Fruit fly (Drosophila melanogaster) whole organism, embryonic: ENCODE results near the gene Smug.

Experiments
- Abd-B ChIP-seq: fragments of 200-800 bp; sonication (Bioruptor generic); optimal IDR thresholded peaks from 2 replicates; lab custom pipeline; 2018; ENCODE audit warnings: missing biosample characterization, mild to moderate bottlenecking, missing genetic modification characterization, moderate library complexity
- Blimp-1 ChIP-seq: fragments of 200-800 bp; sonication (Bioruptor generic); optimal IDR thresholded peaks from 3 replicates; lab custom pipeline; 2018; ENCODE audit warnings: missing biosample characterization, missing genetic modification characterization, mild to moderate bottlenecking, moderate library complexity, missing genetic modification reagents
- CG10274 ChIP-seq: fragments of 200-800 bp; sonication (Bioruptor generic); optimal IDR thresholded peaks from 3 replicates; lab custom pipeline; 2017; ENCODE audit warnings: missing biosample characterization, mild to moderate bottlenecking, missing genetic modification characterization
- CG10321 ChIP-seq: fragments of 200-800 bp; sonication (Bioruptor generic); IDR thresholded peaks from 2 replicates; pipeline ENCODE4 v1.3.6; 2022; ENCODE audit warnings: missing biosample characterization, missing genetic modification characterization
- CG13287 ChIP-seq: fragments of 200-800 bp; sonication (Bioruptor generic); IDR thresholded peaks from 2 replicates; pipeline ENCODE4 v1.3.6; 2022; ENCODE audit warnings: missing biosample characterization, missing genetic modification characterization; ENCODE audit not compliant: partially characterized antibody
- CG15073 ChIP-seq: fragments of 200-800 bp; sonication (Bioruptor generic); optimal IDR thresholded peaks from 2 replicates; lab custom pipeline; 2016; ENCODE audit warnings: missing biosample characterization, missing genetic modification characterization
- CG1603 ChIP-seq: fragments of 200-800 bp; sonication (Bioruptor generic); optimal IDR thresholded peaks from 2 replicates; lab custom pipeline; 2019; ENCODE audit warnings: missing biosample characterization, mild to moderate bottlenecking, missing genetic modification characterization, moderate library complexity
- CG17802 ChIP-seq: fragments of 200-800 bp; sonication (Bioruptor generic); optimal IDR thresholded peaks from 2 replicates; lab custom pipeline; 2018; ENCODE audit warnings: missing biosample characterization, mild to moderate bottlenecking, missing genetic modification characterization, moderate library complexity
- CG1792 ChIP-seq: fragments of 200-800 bp; sonication (Bioruptor generic); optimal IDR thresholded peaks from 2 replicates; lab custom pipeline; 2016; ENCODE audit warnings: missing biosample characterization, missing genetic modification characterization
- CG2202 ChIP-seq: fragments of 200-800 bp; sonication (Bioruptor generic); optimal IDR thresholded peaks from 2 replicates; lab custom pipeline; 2018; ENCODE audit warnings: missing biosample characterization, mild to moderate bottlenecking, missing genetic modification characterization
- CG32532 ChIP-seq: fragments of 200-800 bp; sonication (Bioruptor generic); IDR thresholded peaks from 2 replicates; pipeline ENCODE4 v1.3.6; 2022; ENCODE audit warnings: missing biosample characterization, missing genetic modification characterization
- CG34224 ChIP-seq: fragments of 200-800 bp; sonication (Bioruptor generic); IDR thresholded peaks from 3 replicates; pipeline ENCODE4 v1.3.6; 2022; ENCODE audit warnings: missing biosample characterization, missing genetic modification characterization; ENCODE audit not compliant: partially characterized antibody
- CG7786 ChIP-seq: fragments of 200-800 bp; sonication (Bioruptor generic); optimal IDR thresholded peaks from 2 replicates; lab custom pipeline; 2016; ENCODE audit warnings: missing biosample characterization, missing genetic modification characterization
- CG8359 ChIP-seq: fragments of 200-800 bp; sonication (Bioruptor generic); optimal IDR thresholded peaks from 2 replicates; lab custom pipeline; 2017; ENCODE audit warnings: missing biosample characterization, mild to moderate bottlenecking, missing genetic modification characterization, borderline replicate concordance
- CG9215 ChIP-seq: fragments of 200-800 bp; sonication (Bioruptor generic); IDR thresholded peaks from 2 replicates; pipeline ENCODE4 v1.3.6; 2022; ENCODE audit warnings: missing biosample characterization, missing genetic modification characterization
- CTCF ChIP-seq: fragments of 200-800 bp; sonication (Bioruptor generic); optimal IDR thresholded peaks from 2 replicates; lab custom pipeline; 2017; ENCODE audit warnings: missing biosample characterization, mild to moderate bottlenecking, missing genetic modification characterization, moderate library complexity
- Dad ChIP-seq: fragments of 200-800 bp; sonication (Bioruptor generic); optimal IDR thresholded peaks from 3 replicates; lab custom pipeline; 2016; ENCODE audit warnings: missing biosample characterization, missing genetic modification characterization
- Dek ChIP-seq: fragments of 200-800 bp; sonication (Bioruptor generic); optimal IDR thresholded peaks from 3 replicates; lab custom pipeline; 2019; ENCODE audit warnings: missing biosample characterization, mild to moderate bottlenecking, missing genetic modification characterization, moderate library complexity
- E2f2 ChIP-seq: fragments of 200-800 bp; sonication (Bioruptor generic); IDR thresholded peaks from 2 replicates; pipeline ENCODE4 v1.3.6; 2022; ENCODE audit warnings: missing biosample characterization, missing genetic modification characterization
- Eip74EF ChIP-seq, 2 experiments: fragments of 200-800 bp in 1 of 2; fragments of >200 bp in 1 of 2; sonication (Bioruptor generic) in 1 of 2; optimal IDR thresholded peaks; 2 replicates each; lab custom pipeline; 2017 to 2019; ENCODE audit warnings: missing biosample characterization in 2 of 2, missing genetic modification characterization in 2 of 2, mild to moderate bottlenecking in 1 of 2, moderate library complexity in 1 of 2
- Fer3 ChIP-seq: fragments of 200-800 bp; sonication (Bioruptor generic); optimal IDR thresholded peaks from 2 replicates; lab custom pipeline; 2018; ENCODE audit warnings: missing biosample characterization, mild to moderate bottlenecking, missing genetic modification characterization, moderate library complexity
- HLH3B ChIP-seq: fragments of 200-800 bp; sonication (Bioruptor generic); IDR thresholded peaks from 2 replicates; pipeline ENCODE4 v1.3.6; 2022; ENCODE audit warnings: missing biosample characterization, missing genetic modification characterization
- HmgD ChIP-seq: fragments of 200-800 bp; sonication (Bioruptor generic); optimal IDR thresholded peaks from 3 replicates; lab custom pipeline; 2016; ENCODE audit warnings: missing biosample characterization, missing genetic modification characterization
- Neu2 ChIP-seq: fragments of 200-800 bp; sonication (Bioruptor generic); optimal IDR thresholded peaks from 3 replicates; lab custom pipeline; 2016; ENCODE audit warnings: missing biosample characterization, missing genetic modification characterization, borderline replicate concordance
- aop ChIP-seq: fragments of 200-800 bp; sonication (Bioruptor generic); IDR thresholded peaks from 2 replicates; pipeline ENCODE4 v1.3.6; 2022; ENCODE audit warnings: missing biosample characterization, missing genetic modification characterization
- cato ChIP-seq: fragments of 200-800 bp; sonication (Bioruptor generic); optimal IDR thresholded peaks from 2 replicates; lab custom pipeline; 2016; ENCODE audit warnings: missing biosample characterization, missing genetic modification characterization, borderline replicate concordance
- caup ChIP-seq: fragments of 200-800 bp; sonication (Bioruptor generic); optimal IDR thresholded peaks from 3 replicates; lab custom pipeline; 2017; ENCODE audit warnings: missing biosample characterization, mild to moderate bottlenecking, missing genetic modification characterization, moderate library complexity; ENCODE audit not compliant: severe bottlenecking
- chm ChIP-seq: fragments of 200-800 bp; sonication (Bioruptor generic); IDR thresholded peaks from 2 replicates; pipeline ENCODE4 v1.3.6; 2022; ENCODE audit warnings: missing biosample characterization, missing genetic modification characterization
- ci ChIP-seq: fragments of 200-800 bp; sonication (Bioruptor generic); IDR thresholded peaks from 3 replicates; pipeline ENCODE4 v1.3.6; 2022; ENCODE audit warnings: missing biosample characterization, missing genetic modification characterization
- corto ChIP-seq: fragments of 200-800 bp; sonication (Bioruptor generic); optimal IDR thresholded peaks from 2 replicates; lab custom pipeline; 2016; ENCODE audit warnings: missing biosample characterization, mild to moderate bottlenecking, missing genetic modification characterization, moderate library complexity
- crp ChIP-seq, 2 experiments: fragments of 200-800 bp; sonication (Bioruptor generic); optimal IDR thresholded peaks; 2 replicates in 1 of 2; 3 replicates in 1 of 2; lab custom pipeline; 2017; ENCODE audit warnings: missing biosample characterization in 2 of 2, missing genetic modification characterization in 2 of 2, mild to moderate bottlenecking in 1 of 2, moderate library complexity in 1 of 2
- dan ChIP-seq: fragments of 200-800 bp; sonication (Bioruptor generic); IDR thresholded peaks from 2 replicates; pipeline ENCODE4 v1.3.6; 2022; ENCODE audit warnings: missing biosample characterization, missing genetic modification characterization
- esg ChIP-seq: fragments of 200-800 bp; sonication (Bioruptor generic); conservative IDR thresholded peaks from 2 replicates; pipeline ENCODE4 v1.3.6; 2022; ENCODE audit warnings: missing biosample characterization, missing genetic modification characterization
- fd64A ChIP-seq: fragments of 200-800 bp; sonication (Bioruptor generic); optimal IDR thresholded peaks from 3 replicates; lab custom pipeline; 2018; ENCODE audit warnings: missing biosample characterization, mild to moderate bottlenecking, missing genetic modification characterization
- ftz-f1 ChIP-seq: fragments of 200-800 bp; sonication (Bioruptor generic); optimal IDR thresholded peaks from 2 replicates; lab custom pipeline; 2016; ENCODE audit warnings: missing biosample characterization, missing genetic modification characterization
- gsb-n ChIP-seq: fragments of 200-800 bp; sonication (Bioruptor generic); optimal IDR thresholded peaks from 3 replicates; lab custom pipeline; 2018; ENCODE audit warnings: missing biosample characterization, mild to moderate bottlenecking, missing genetic modification characterization
- klu ChIP-seq: fragments of 200-800 bp; sonication (Bioruptor generic); IDR thresholded peaks from 2 replicates; pipeline ENCODE4 v1.3.6; 2022; ENCODE audit warnings: missing biosample characterization, missing genetic modification characterization
- kni ChIP-seq: fragments of 200-800 bp; sonication (Bioruptor generic); optimal IDR thresholded peaks from 3 replicates; lab custom pipeline; 2017; ENCODE audit warnings: mild to moderate bottlenecking, missing biosample characterization, missing genetic modification reagents, missing genetic modification characterization
- maf-S ChIP-seq: fragments of 200-800 bp; sonication (Bioruptor generic); optimal IDR thresholded peaks from 2 replicates; lab custom pipeline; 2016; ENCODE audit warnings: missing biosample characterization, missing genetic modification characterization
- nerfin-1 ChIP-seq: fragments of 200-800 bp; sonication (Bioruptor generic); optimal IDR thresholded peaks from 3 replicates; lab custom pipeline; 2019; ENCODE audit warnings: missing biosample characterization, mild to moderate bottlenecking, missing genetic modification characterization, moderate library complexity
- pfk ChIP-seq: fragments of 200-800 bp; sonication (Bioruptor generic); optimal IDR thresholded peaks from 2 replicates; lab custom pipeline; 2018; ENCODE audit warnings: missing biosample characterization, mild to moderate bottlenecking, missing genetic modification characterization, moderate library complexity
- row ChIP-seq: fragments of 200-800 bp; sonication (Bioruptor generic); IDR thresholded peaks from 3 replicates; pipeline ENCODE4 v1.3.6; 2022; ENCODE audit warnings: missing biosample characterization, missing genetic modification characterization
- sd ChIP-seq: fragments of 200-800 bp; sonication (Bioruptor generic); optimal IDR thresholded peaks from 3 replicates; lab custom pipeline; 2018; ENCODE audit warnings: missing biosample characterization, mild to moderate bottlenecking, missing genetic modification characterization, moderate library complexity
- stwl ChIP-seq: fragments of 200-800 bp; sonication (Bioruptor generic); optimal IDR thresholded peaks from 3 replicates; lab custom pipeline; 2018; ENCODE audit warnings: missing biosample characterization, mild to moderate bottlenecking, missing genetic modification characterization, moderate library complexity
- tio ChIP-seq: fragments of 200-800 bp; sonication (Bioruptor generic); optimal IDR thresholded peaks from 2 replicates; lab custom pipeline; 2017; ENCODE audit warnings: missing biosample characterization, missing genetic modification characterization, inconsistent platforms
- toy ChIP-seq: fragments of 200-800 bp; sonication (Bioruptor generic); IDR thresholded peaks from 2 replicates; pipeline ENCODE4 v1.3.6; 2022; ENCODE audit warnings: missing biosample characterization, missing genetic modification characterization
- vvl ChIP-seq: fragments of 200-800 bp; sonication (Bioruptor generic); IDR thresholded peaks from 2 replicates; pipeline ENCODE4 v1.3.6; 2022; ENCODE audit warnings: missing biosample characterization, missing genetic modification characterization

The Smug gene

DNA sequence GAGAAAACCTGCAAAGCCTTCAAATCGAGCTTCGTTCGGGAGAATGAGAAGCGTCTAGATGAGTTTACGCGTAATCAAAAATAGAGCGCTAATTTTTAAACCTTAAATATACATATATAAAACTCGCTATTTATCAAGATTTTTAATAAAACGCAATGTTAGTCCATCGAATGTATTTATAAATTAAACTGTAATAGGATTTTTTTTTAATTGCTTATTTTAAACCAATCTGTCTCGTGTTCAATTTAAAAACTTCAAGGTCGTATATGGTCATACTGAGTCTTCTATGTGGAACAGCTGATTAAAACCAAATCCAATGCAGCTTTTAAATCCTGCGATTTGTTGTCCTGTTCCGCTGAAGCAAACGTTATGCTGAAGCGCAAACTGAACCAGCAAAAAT lies at the start of gene Smug:
Gene Smug, plus strand, starts transcription at position 301 of the 400 bp plus-strand sequence.
- TF ChIP-seq CG2202 (tag; lab: Kevin White, UChicago) (no peak), Abd-B (GFP tag; lab: Kevin White, UChicago) (no peak), E2f2 (GFP tag; lab: Robert Waterston, UW) (peak; percentile 16; the same call in 1 of the 2 replicates), fd64A (GFP tag; lab: Kevin White, UChicago) (no peak), HmgD (GFP tag; lab: Kevin White, UChicago) (no peak), Fer3 (tag; lab: Kevin White, UChicago) (no peak), row (GFP tag; lab: Robert Waterston, UW) (no peak), CG8359 (GFP tag; lab: Kevin White, UChicago) (no peak), CG7786 (GFP tag; lab: Kevin White, UChicago) (no peak), nerfin-1 (tag; lab: Kevin White, UChicago) (peak; percentile 23), maf-S (no peak), CG10321 (no peak), CG13287 (GFP tag; lab: Robert Waterston, UW) (no peak), Dek (tag; lab: Kevin White, UChicago) (no peak), crp (GFP tag; optimal IDR thresholded peaks at IDR 0.05; lab: Kevin White, UChicago) (peak in 1 of 2 experiments; percentile 59), CG34224 (no peak), cato (no peak), corto (GFP tag; lab: Kevin White, UChicago) (no peak), dan (no peak), toy (GFP tag; lab: Robert Waterston, UW) (no peak), kni (no peak), Eip74EF (GFP tag; optimal IDR thresholded peaks at IDR 0.05; lab: Kevin White, UChicago) (no peak)
- TF ChIP-seq, all 482 proteins: peak for 3

DNA sequence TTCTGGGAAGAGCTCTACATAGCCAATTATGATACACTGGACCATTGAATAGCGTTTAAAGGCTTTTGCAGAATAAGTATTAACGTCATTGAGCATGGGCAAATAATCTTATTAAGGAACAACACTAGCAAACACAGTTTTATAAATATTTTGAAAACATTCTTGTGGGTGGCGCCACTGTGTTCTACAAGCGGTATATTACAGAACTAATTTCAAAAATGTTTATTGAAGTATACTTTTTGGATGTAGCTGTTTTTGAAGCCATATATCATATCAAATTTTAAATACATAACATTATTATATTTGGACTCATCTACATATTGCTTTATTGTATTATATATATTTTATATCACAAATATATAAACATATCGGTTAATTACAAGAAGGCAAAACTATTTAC lies 41.5 kb upstream of the Smug start:
- peak; percentile 20; the same call in 1 of the 2 replicates for TF ChIP-seq CG32532 (GFP tag; lab: Robert Waterston, UW)
- TF ChIP-seq HLH3B (GFP tag; lab: Robert Waterston, UW): no peak
- TF ChIP-seq stwl (tag; lab: Kevin White, UChicago): peak; percentile 50
- TF ChIP-seq ci (GFP tag; lab: Robert Waterston, UW): no peak
- no peak for TF ChIP-seq CG1603 (tag; lab: Kevin White, UChicago)
- TF ChIP-seq Neu2 (GFP tag; lab: Kevin White, UChicago): no peak
- no peak for TF ChIP-seq CG2202 (tag; lab: Kevin White, UChicago)
- peak; percentile 42 for TF ChIP-seq sd (tag; lab: Kevin White, UChicago)
- peak; percentile 93 for TF ChIP-seq CTCF
- TF ChIP-seq Dad: no peak
- TF ChIP-seq ftz-f1 (GFP tag; lab: Kevin White, UChicago): no peak
- no peak for TF ChIP-seq dan
- TF ChIP-seq esg (GFP tag; lab: Robert Waterston, UW): no peak

DNA sequence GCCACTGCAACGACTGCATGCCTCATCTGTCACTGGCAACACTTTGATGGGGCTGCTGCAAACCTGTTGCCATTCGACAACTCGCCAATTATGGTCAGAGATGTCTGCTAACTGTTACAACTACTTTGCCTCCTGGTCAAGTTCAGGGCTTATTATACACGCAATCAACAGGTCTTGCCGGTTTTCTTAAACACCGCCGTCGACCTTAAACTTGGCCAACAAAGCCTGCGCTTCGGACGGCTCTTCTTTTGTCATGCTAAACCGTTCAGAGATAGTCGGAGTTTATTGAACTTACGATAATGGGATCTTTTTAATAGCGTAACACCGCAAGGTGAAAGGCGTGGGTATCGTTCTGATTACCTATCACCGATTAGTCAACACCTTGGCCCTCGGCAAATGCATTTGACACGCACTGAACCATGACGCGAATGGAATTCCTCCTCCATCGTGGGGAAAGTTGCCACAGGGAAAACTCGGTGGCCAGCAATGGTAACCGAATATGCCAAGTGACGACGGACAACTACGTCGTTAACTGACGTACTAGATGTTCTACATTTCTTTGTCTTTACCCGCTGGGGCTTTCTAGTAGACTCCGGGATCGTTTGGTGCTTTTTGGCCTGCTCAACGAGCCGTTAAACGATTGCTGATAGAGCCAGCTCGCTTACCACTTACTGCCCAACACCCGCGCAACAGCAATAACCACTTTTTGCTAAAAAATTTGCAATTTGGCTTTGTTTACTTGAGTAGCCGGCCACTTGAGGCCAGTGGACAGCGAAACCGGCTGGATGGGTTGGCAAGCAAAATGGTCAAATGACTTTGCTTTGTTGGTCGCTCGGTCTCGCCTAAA lies 39.3 kb upstream of the Smug start:
- TF ChIP-seq vvl (GFP tag; lab: Robert Waterston, UW) (peak; percentile 15; the same call in 1 of the 2 replicates), CG17802 (no peak), tio (GFP tag; lab: Kevin White, UChicago) (no peak), CG9215 (GFP tag; lab: Robert Waterston, UW) (no peak), klu (GFP tag; lab: Robert Waterston, UW) (no peak), CG15073 (GFP tag; lab: Kevin White, UChicago) (no peak), corto (GFP tag; lab: Kevin White, UChicago) (no peak), aop (GFP tag; lab: Robert Waterston, UW) (no peak), gsb-n (peak; percentile 6), caup (GFP tag; lab: Kevin White, UChicago) (no peak), CG1792 (GFP tag; lab: Kevin White, UChicago) (no peak), Blimp-1 (GFP tag; lab: Kevin White, UChicago) (peak; percentile 2), Neu2 (GFP tag; lab: Kevin White, UChicago) (peak; percentile 56), chm (GFP tag; lab: Robert Waterston, UW) (no peak), CG10274 (GFP tag; lab: Kevin White, UChicago) (no peak), pfk (GFP tag; lab: Kevin White, UChicago) (no peak)
